Worm (Caenorhabditis elegans): ENCODE results near the gene tbc-6.

Gene tbc-6

ce11 chrII:6847917-6848379 is at the start of gene tbc-6:
Gene tbc-6 (plus strand): TSS chrII:6848124.
- TF ChIP-seq F44E2.7 (GFP tag; IDR thresholded peaks at IDR 0.05) (no peak), D1046.2 (GFP tag; IDR thresholded peaks at IDR 0.05) (no peak), lin-38 (GFP tag; IDR thresholded peaks at IDR 0.05) (no peak), jun-1 (tag; optimal IDR thresholded peaks at IDR 0.05) (no peak), unc-62 (GFP tag; optimal IDR thresholded peaks at IDR 0.05 in 1 of 2) (peak in 1 of 2 experiments; percentile 84), unc-62 (tag; optimal IDR thresholded peaks at IDR 0.05) (no peak), Y75B8A.6 (GFP tag; IDR thresholded peaks at IDR 0.05) (no peak), T20F7.1 (GFP tag; optimal IDR thresholded peaks at IDR 0.05) (peak; percentile 13), nhr-25 (tag; optimal IDR thresholded peaks at IDR 0.05; ENCODE audit: borderline replicate concordance, insufficient read depth) (no peak), ztf-11 (tag; optimal IDR thresholded peaks at IDR 0.05) (no peak), nhr-10 (tag; optimal IDR thresholded peaks at IDR 0.05) (peak; percentile 89), lin-1 (GFP tag; IDR thresholded peaks at IDR 0.05) (no peak), rbr-2 (tag; optimal IDR thresholded peaks at IDR 0.05) (peak; percentile 23), unc-39 (tag; optimal IDR thresholded peaks at IDR 0.05) (no peak), ceh-44 (GFP tag; IDR thresholded peaks at IDR 0.05) (no peak), nhr-102 (tag; optimal IDR thresholded peaks at IDR 0.05) (no peak), set-16 (GFP tag; IDR thresholded peaks at IDR 0.05) (no peak), daf-12 (tag; optimal IDR thresholded peaks at IDR 0.05) (no peak), daf-19 (GFP tag; conservative IDR thresholded peaks at IDR 0.05) (0 out of 2 replicates have a peak, but pooled peaks have one; percentile 48), dmd-6 (GFP tag; IDR thresholded peaks at IDR 0.05) (peak; percentile 58; the same call in 1 of the 2 replicates), F49E8.2 (tag; optimal IDR thresholded peaks at IDR 0.05; ENCODE audit: borderline replicate concordance) (no peak), ces-1 (GFP tag; optimal IDR thresholded peaks at IDR 0.05) (no peak), mdt-29 (GFP tag; IDR thresholded peaks at IDR 0.05) (no peak), pha-4 (GFP tag; IDR thresholded peaks at IDR 0.05) (no peak), pha-4 (tag; optimal IDR thresholded peaks at IDR 0.05) (no peak), snpc-1.2 (GFP tag; IDR thresholded peaks at IDR 0.05) (no peak), tra-1 (GFP tag; IDR thresholded peaks at IDR 0.05) (no peak), daf-8 (GFP tag; IDR thresholded peaks at IDR 0.05) (no peak), F10B5.3 (tag; optimal IDR thresholded peaks at IDR 0.05) (no peak), aha-1 (tag) (peak; percentile 74), nhr-11 (tag; optimal IDR thresholded peaks at IDR 0.05) (peak; percentile 31), hif-1 (tag; optimal IDR thresholded peaks at IDR 0.05) (no peak), ceh-32 (tag; optimal IDR thresholded peaks at IDR 0.05; ENCODE audit: poor library complexity) (no peak), nhr-28 (tag; optimal IDR thresholded peaks at IDR 0.05) (peak; percentile 86), zfp-3 (GFP tag; conservative IDR thresholded peaks at IDR 0.05) (no peak), aly-2 (tag; optimal IDR thresholded peaks at IDR 0.05) (peak; percentile 93), ZK546.5 (tag; optimal IDR thresholded peaks at IDR 0.05) (no peak), ceh-20 (GFP tag; IDR thresholded peaks at IDR 0.05) (0 out of 2 replicates have a peak, but pooled peaks have one; percentile 44), nhr-77 (tag; optimal IDR thresholded peaks at IDR 0.05) (peak; percentile 4), nhr-41 (GFP tag; IDR thresholded peaks at IDR 0.05) (no peak), tag-97 (GFP tag; IDR thresholded peaks at IDR 0.05) (no peak), nhr-42 (GFP tag; IDR thresholded peaks at IDR 0.05) (no peak), mdl-1 (tag; optimal IDR thresholded peaks at IDR 0.05) (peak; percentile 65 to 78), attf-4 (tag; optimal IDR thresholded peaks at IDR 0.05) (peak; percentile 44), gei-8 (GFP tag; optimal IDR thresholded peaks at IDR 0.05) (no peak), duxl-1 (tag; optimal IDR thresholded peaks at IDR 0.05; ENCODE audit: poor library complexity) (no peak), fos-1 (tag; optimal IDR thresholded peaks at IDR 0.05) (no peak), egl-43 (GFP tag; IDR thresholded peaks at IDR 0.05) (no peak), unc-130 (GFP tag; optimal IDR thresholded peaks at IDR 0.05) (no peak), fkh-10 (GFP tag; optimal IDR thresholded peaks at IDR 0.05) (no peak), madf-5 (GFP tag; IDR thresholded peaks at IDR 0.05) (no peak), ceh-82 (tag; optimal IDR thresholded peaks at IDR 0.05) (no peak)

Measured in whole organism, L4 larva.